Worm (Caenorhabditis elegans): ENCODE data around the gene K08H2.2.

DNA sequence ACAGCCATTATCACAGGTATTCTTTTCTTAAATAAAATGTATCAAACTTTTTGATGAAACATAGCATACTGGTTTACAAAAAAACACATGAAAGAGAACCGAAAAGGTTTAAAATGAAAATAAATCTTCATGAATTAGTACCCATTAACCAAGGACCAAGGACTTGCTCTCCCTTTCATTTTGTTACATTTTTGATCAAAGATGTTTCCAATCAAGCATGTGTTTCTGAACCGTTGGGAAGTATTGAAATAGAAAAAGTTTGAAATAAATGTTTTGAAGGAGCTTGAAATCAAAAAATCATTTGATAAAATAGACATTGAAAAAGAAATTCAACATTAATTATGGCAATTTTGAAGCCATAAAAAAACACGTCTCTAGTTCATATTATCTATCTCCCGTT is 22.3 kb downstream of the K08H2.2 start:
- TF ChIP-seq T26A5.8 (tag; optimal IDR thresholded peaks at IDR 0.05) (no peak), nhr-27 (tag; optimal IDR thresholded peaks at IDR 0.05) (no peak), F22D6.2 (tag; optimal IDR thresholded peaks at IDR 0.05) (no peak), xnd-1 (tag; optimal IDR thresholded peaks at IDR 0.05) (no peak), atf-7 (tag; optimal IDR thresholded peaks at IDR 0.05) (no peak), F57A8.1 (GFP tag; optimal IDR thresholded peaks at IDR 0.05) (no peak), ztf-22 (GFP tag; optimal IDR thresholded peaks at IDR 0.05) (no peak), F33H1.4 (GFP tag; IDR thresholded peaks at IDR 0.05) (no peak), attf-3 (GFP tag; conservative IDR thresholded peaks at IDR 0.05) (no peak), lin-35 (GFP tag; optimal IDR thresholded peaks at IDR 0.05) (no peak), C17E4.6 (GFP tag; IDR thresholded peaks at IDR 0.05) (no peak)

Measured in whole organism, young adult.